Fruit fly (Drosophila melanogaster): ENCODE data around the gene CG13050.

Gene CG13050

dm6 chr3L:16289067-16289466 is 10.0 kb upstream of the CG13050 start (continued):
- TF ChIP-seq sc (optimal IDR thresholded peaks at IDR 0.05) = no peak
- TF ChIP-seq sc (GFP tag; optimal IDR thresholded peaks at IDR 0.05) = no peak
- no peak for TF ChIP-seq hkb (optimal IDR thresholded peaks at IDR 0.05)
- TF ChIP-seq hkb (GFP tag; IDR thresholded peaks at IDR 0.05) = peak; percentile 66
- TF ChIP-seq CG11085 (GFP tag; IDR thresholded peaks at IDR 0.05) = no peak
- TF ChIP-seq CG8281 (tag; optimal IDR thresholded peaks at IDR 0.05) = no peak
- TF ChIP-seq CG12659 (GFP tag; optimal IDR thresholded peaks at IDR 0.05) = peak; percentile 19
- TF ChIP-seq CG15011 (GFP tag; optimal IDR thresholded peaks at IDR 0.05) = no peak
- TF ChIP-seq lab (GFP tag; optimal IDR thresholded peaks at IDR 0.05) = peak; percentile 19
- TF ChIP-seq ham (GFP tag; IDR thresholded peaks at IDR 0.05) = no peak
- no peak for TF ChIP-seq CG3995 (GFP tag; optimal IDR thresholded peaks at IDR 0.05)
- TF ChIP-seq Hr39 (optimal IDR thresholded peaks at IDR 0.05) = no peak
- TF ChIP-seq vfl (GFP tag; optimal IDR thresholded peaks at IDR 0.05) = no peak
- TF ChIP-seq CG16779 (GFP tag; IDR thresholded peaks at IDR 0.05) = no peak
- TF ChIP-seq CG6854 (GFP tag; optimal IDR thresholded peaks at IDR 0.05) = no peak
- TF ChIP-seq Max (GFP tag; optimal IDR thresholded peaks at IDR 0.05) = no peak
- TF ChIP-seq CG32532 (GFP tag; IDR thresholded peaks at IDR 0.05) = no peak
- TF ChIP-seq CG4617 (GFP tag; optimal IDR thresholded peaks at IDR 0.05; ENCODE audit: borderline replicate concordance) = no peak
- no peak for TF ChIP-seq HLH4C (GFP tag; IDR thresholded peaks at IDR 0.05; ENCODE audit: partially characterized antibody)
- no peak for TF ChIP-seq crol (GFP tag; IDR thresholded peaks at IDR 0.05)
- no peak for TF ChIP-seq CG10462 (GFP tag; optimal IDR thresholded peaks at IDR 0.05)
- peak; percentile 33; the same call in 1 of the 2 replicates for TF ChIP-seq E2f1 (GFP tag; IDR thresholded peaks at IDR 0.05)
- no peak for TF ChIP-seq sna (GFP tag; IDR thresholded peaks at IDR 0.05; ENCODE audit: partially characterized antibody)
- TF ChIP-seq amos (GFP tag; IDR thresholded peaks at IDR 0.05; ENCODE audit: partially characterized antibody) = no peak
- no peak for TF ChIP-seq CG9876 (GFP tag; optimal IDR thresholded peaks at IDR 0.05)
- TF ChIP-seq Ada2b (GFP tag; IDR thresholded peaks at IDR 0.05) = peak; percentile 58; the same call in 1 of the 2 replicates
- TF ChIP-seq inv (GFP tag; IDR thresholded peaks at IDR 0.05; ENCODE audit: partially characterized antibody) = no peak
- TF ChIP-seq CkIIα-i1 (GFP tag; IDR thresholded peaks at IDR 0.05) = no peak
- no peak for TF ChIP-seq pfk (GFP tag; optimal IDR thresholded peaks at IDR 0.05)
- TF ChIP-seq CG1602 (GFP tag; optimal IDR thresholded peaks at IDR 0.05) = no peak
- TF ChIP-seq Tbp (GFP tag; optimal IDR thresholded peaks at IDR 0.05) = no peak
- TF ChIP-seq CG6689 (GFP tag; IDR thresholded peaks at IDR 0.05) = no peak
- TF ChIP-seq bigmax (GFP tag; optimal IDR thresholded peaks at IDR 0.05) = no peak
- TF ChIP-seq oc (tag; optimal IDR thresholded peaks at IDR 0.05) = no peak
- TF ChIP-seq onecut (GFP tag; IDR thresholded peaks at IDR 0.05) = 0 out of 2 replicates have a peak, but pooled peaks have one; percentile 7
- TF ChIP-seq CG34422 (GFP tag; IDR thresholded peaks at IDR 0.05) = peak; percentile 50; the same call in 1 of the 3 replicates
- TF ChIP-seq gt (GFP tag; IDR thresholded peaks at IDR 0.05) = no peak
- no peak for TF ChIP-seq knrl (GFP tag; IDR thresholded peaks at IDR 0.05; ENCODE audit: partially characterized antibody)
- no peak for TF ChIP-seq klu (GFP tag; IDR thresholded peaks at IDR 0.05)
- no peak for TF ChIP-seq BtbVII (GFP tag; optimal IDR thresholded peaks at IDR 0.05)
- TF ChIP-seq CG6765 (GFP tag; optimal IDR thresholded peaks at IDR 0.05) = no peak
- no peak for TF ChIP-seq Mrtf (GFP tag; IDR thresholded peaks at IDR 0.05)
- TF ChIP-seq CG1832 (GFP tag; optimal IDR thresholded peaks at IDR 0.05) = no peak
- no peak for TF ChIP-seq Hand (GFP tag; optimal IDR thresholded peaks at IDR 0.05)
- no peak for TF ChIP-seq YL-1 (GFP tag; optimal IDR thresholded peaks at IDR 0.05)
- TF ChIP-seq CG14667 (GFP tag; IDR thresholded peaks at IDR 0.05) = no peak
- no peak for TF ChIP-seq CG2129 (GFP tag; IDR thresholded peaks at IDR 0.05; ENCODE audit: partially characterized antibody)
- no peak for TF ChIP-seq emc (GFP tag; optimal IDR thresholded peaks at IDR 0.05)
- peak; percentile 23 for TF ChIP-seq CG10209 (GFP tag; optimal IDR thresholded peaks at IDR 0.05)
- TF ChIP-seq CG18476 (GFP tag; optimal IDR thresholded peaks at IDR 0.05) = no peak
- no peak for TF ChIP-seq Hey (tag; optimal IDR thresholded peaks at IDR 0.05)
- no peak for TF ChIP-seq CG34224 (GFP tag; IDR thresholded peaks at IDR 0.05; ENCODE audit: partially characterized antibody)

Data from whole organism, embryonic.